Fruit fly (Drosophila melanogaster) whole organism, embryonic: ENCODE data around the gene Tomosyn.

Experiments
- Abd-B ChIP-seq: fragments of 200-800 bp; sonication (Bioruptor generic); optimal IDR thresholded peaks from 2 replicates; lab custom pipeline; 2018; ENCODE audit warnings: missing biosample characterization, mild to moderate bottlenecking, missing genetic modification characterization, moderate library complexity
- Atf3 ChIP-seq: fragments of 200-800 bp; sonication (Bioruptor generic); optimal IDR thresholded peaks from 3 replicates; lab custom pipeline; 2016; ENCODE audit warnings: missing biosample characterization, missing genetic modification characterization
- BtbVII ChIP-seq: fragments of 200-800 bp; sonication (Bioruptor generic); optimal IDR thresholded peaks from 3 replicates; lab custom pipeline; 2017; ENCODE audit warnings: missing biosample characterization, mild to moderate bottlenecking, missing genetic modification characterization
- C15 ChIP-seq: fragments of 200-800 bp; sonication (Bioruptor generic); IDR thresholded peaks from 3 replicates; pipeline ENCODE4 v1.3.6; 2022; ENCODE audit warnings: missing biosample characterization, missing genetic modification characterization
- CG12391 ChIP-seq: fragments of 200-800 bp; sonication (Bioruptor generic); optimal IDR thresholded peaks from 3 replicates; lab custom pipeline; 2018; ENCODE audit warnings: missing biosample characterization, mild to moderate bottlenecking, missing genetic modification characterization, moderate library complexity
- CG1529 ChIP-seq: fragments of 200-800 bp; sonication (Bioruptor generic); optimal IDR thresholded peaks from 3 replicates; lab custom pipeline; 2018; ENCODE audit warnings: missing biosample characterization, missing genetic modification characterization
- CG15479 ChIP-seq: fragments of 200-800 bp; sonication (Bioruptor generic); optimal IDR thresholded peaks from 3 replicates; lab custom pipeline; 2019; ENCODE audit warnings: missing biosample characterization, mild to moderate bottlenecking, missing genetic modification characterization, moderate library complexity
- CG1602 ChIP-seq: fragments of 200-800 bp; sonication (Bioruptor generic); optimal IDR thresholded peaks from 3 replicates; lab custom pipeline; 2016; ENCODE audit warnings: missing biosample characterization, missing genetic modification characterization
- CG17361 ChIP-seq: fragments of 200-800 bp; sonication (Bioruptor generic); IDR thresholded peaks from 3 replicates; pipeline ENCODE4 v1.3.6; 2022; ENCODE audit warnings: missing biosample characterization, missing genetic modification characterization
- CG1792 ChIP-seq: fragments of 200-800 bp; sonication (Bioruptor generic); optimal IDR thresholded peaks from 2 replicates; lab custom pipeline; 2016; ENCODE audit warnings: missing biosample characterization, missing genetic modification characterization
- CG18262 ChIP-seq: fragments of 200-800 bp; optimal IDR thresholded peaks from 3 replicates; lab custom pipeline; 2019; ENCODE audit warnings: missing biosample characterization, mild to moderate bottlenecking, missing genetic modification characterization, moderate library complexity
- CG2678 ChIP-seq: fragments of 200-800 bp; sonication (Bioruptor generic); optimal IDR thresholded peaks from 3 replicates; lab custom pipeline; 2019; ENCODE audit warnings: missing biosample characterization, mild to moderate bottlenecking, missing genetic modification characterization, moderate library complexity
- CG30020 ChIP-seq: fragments of 200-800 bp; optimal IDR thresholded peaks from 2 replicates; lab custom pipeline; 2019; ENCODE audit warnings: missing biosample characterization, mild to moderate bottlenecking, missing genetic modification characterization, moderate library complexity
- CG30431 ChIP-seq: fragments of 200-800 bp; sonication (Bioruptor generic); optimal IDR thresholded peaks from 2 replicates; lab custom pipeline; 2017; ENCODE audit warnings: missing biosample characterization, missing genetic modification characterization
- CG33213 ChIP-seq: fragments of 200-800 bp; sonication (Bioruptor generic); optimal IDR thresholded peaks from 3 replicates; lab custom pipeline; 2016; ENCODE audit warnings: missing biosample characterization, missing genetic modification characterization
- CG7987 ChIP-seq: fragments of 200-800 bp; sonication (Bioruptor generic); optimal IDR thresholded peaks from 2 replicates; lab custom pipeline; 2018; ENCODE audit warnings: missing biosample characterization, mild to moderate bottlenecking, missing genetic modification characterization, moderate library complexity
- CG8388 ChIP-seq: fragments of 200-800 bp; sonication (Bioruptor generic); optimal IDR thresholded peaks from 2 replicates; lab custom pipeline; 2019; ENCODE audit warnings: missing biosample characterization, mild to moderate bottlenecking, missing genetic modification characterization, moderate library complexity
- CG8765 ChIP-seq: fragments of 200-800 bp; sonication (Bioruptor generic); IDR thresholded peaks from 2 replicates; pipeline ENCODE4 v1.3.6; 2022; ENCODE audit warnings: missing biosample characterization, missing genetic modification characterization
- CTCF ChIP-seq: fragments of 200-800 bp; sonication (Bioruptor generic); optimal IDR thresholded peaks from 2 replicates; lab custom pipeline; 2017; ENCODE audit warnings: missing biosample characterization, mild to moderate bottlenecking, missing genetic modification characterization, moderate library complexity
- CoRest ChIP-seq: fragments of 200-800 bp; sonication (Bioruptor generic); optimal IDR thresholded peaks from 3 replicates; lab custom pipeline; 2018; ENCODE audit warnings: missing biosample characterization, mild to moderate bottlenecking, missing genetic modification characterization, moderate library complexity
- D19A ChIP-seq: fragments of 200-800 bp; optimal IDR thresholded peaks from 3 replicates; lab custom pipeline; 2019; ENCODE audit warnings: missing biosample characterization, mild to moderate bottlenecking, missing genetic modification characterization, moderate library complexity
- Dip2 ChIP-seq: fragments of 200-800 bp; sonication (Bioruptor generic); IDR thresholded peaks from 2 replicates; pipeline ENCODE4 v1.3.6; 2022; ENCODE audit warnings: missing biosample characterization, missing genetic modification characterization
- HHEX ChIP-seq: fragments of 200-800 bp; sonication (Bioruptor generic); optimal IDR thresholded peaks from 3 replicates; lab custom pipeline; 2017; ENCODE audit warnings: missing biosample characterization, mild to moderate bottlenecking, missing genetic modification characterization, missing genetic modification reagents
- Hr39 ChIP-seq: fragments of >200 bp; optimal IDR thresholded peaks from 2 replicates; lab custom pipeline; 2017
- MBD-R2 ChIP-seq: fragments of 200-800 bp; sonication (Bioruptor generic); IDR thresholded peaks from 2 replicates; pipeline ENCODE4 v1.3.6; 2022; ENCODE audit warnings: missing biosample characterization, missing genetic modification characterization
- Mad ChIP-seq: fragments of 200-800 bp; sonication (Bioruptor generic); optimal IDR thresholded peaks from 2 replicates; lab custom pipeline; 2016; ENCODE audit warnings: missing biosample characterization, missing genetic modification characterization
- Ravus ChIP-seq: fragments of 200-800 bp; sonication (Bioruptor generic); IDR thresholded peaks from 2 replicates; pipeline ENCODE4 v1.3.6; 2022; ENCODE audit warnings: missing biosample characterization, missing genetic modification characterization
- Spps ChIP-seq: fragments of 200-800 bp; sonication (Bioruptor generic); optimal IDR thresholded peaks from 2 replicates; lab custom pipeline; 2018; ENCODE audit warnings: missing biosample characterization, mild to moderate bottlenecking, missing genetic modification characterization
- Vsx1 ChIP-seq: fragments of 200-800 bp; sonication (Bioruptor generic); optimal IDR thresholded peaks from 2 replicates; lab custom pipeline; 2017; ENCODE audit warnings: missing biosample characterization, mild to moderate bottlenecking, missing genetic modification characterization, missing genetic modification reagents
- amos ChIP-seq: fragments of 200-800 bp; sonication (Bioruptor generic); IDR thresholded peaks from 2 replicates; pipeline ENCODE4 v1.3.6; 2022; ENCODE audit warnings: missing biosample characterization, missing genetic modification characterization; ENCODE audit not compliant: partially characterized antibody
- ap ChIP-seq: fragments of 200-800 bp; sonication (Bioruptor generic); IDR thresholded peaks from 2 replicates; pipeline ENCODE4 v1.3.6; 2022; ENCODE audit warnings: missing biosample characterization, missing genetic modification characterization
- crc ChIP-seq: fragments of 200-800 bp; sonication (Bioruptor generic); optimal IDR thresholded peaks from 2 replicates; lab custom pipeline; 2016; ENCODE audit warnings: missing biosample characterization, missing genetic modification characterization
- crol ChIP-seq: fragments of 200-800 bp; sonication (Bioruptor generic); IDR thresholded peaks from 2 replicates; pipeline ENCODE4 v1.3.6; 2022; ENCODE audit warnings: missing biosample characterization, missing genetic modification characterization
- dan ChIP-seq: fragments of 200-800 bp; sonication (Bioruptor generic); IDR thresholded peaks from 2 replicates; pipeline ENCODE4 v1.3.6; 2022; ENCODE audit warnings: missing biosample characterization, missing genetic modification characterization
- dm ChIP-seq: fragments of 200-800 bp; sonication (Bioruptor generic); optimal IDR thresholded peaks from 3 replicates; lab custom pipeline; 2016; ENCODE audit warnings: missing biosample characterization, missing genetic modification characterization
- gem ChIP-seq: fragments of 200-800 bp; sonication (Bioruptor generic); optimal IDR thresholded peaks from 2 replicates; lab custom pipeline; 2019; ENCODE audit warnings: missing biosample characterization, mild to moderate bottlenecking, missing genetic modification characterization, moderate library complexity
- gt ChIP-seq: fragments of 200-800 bp; sonication (Bioruptor generic); IDR thresholded peaks from 2 replicates; pipeline ENCODE4 v1.3.6; 2022; ENCODE audit warnings: missing biosample characterization, missing genetic modification characterization
- h ChIP-seq: fragments of >200 bp; optimal IDR thresholded peaks from 2 replicates; lab custom pipeline; 2017
- mirr ChIP-seq: fragments of 200-800 bp; sonication (Bioruptor generic); optimal IDR thresholded peaks from 3 replicates; lab custom pipeline; 2018; ENCODE audit warnings: missing biosample characterization, mild to moderate bottlenecking, missing genetic modification characterization
- mld ChIP-seq: fragments of 200-800 bp; sonication (Bioruptor generic); IDR thresholded peaks from 3 replicates; pipeline ENCODE4 v1.3.6; 2022; ENCODE audit warnings: missing biosample characterization, missing genetic modification characterization; ENCODE audit not compliant: partially characterized antibody
- nom ChIP-seq: fragments of 200-800 bp; sonication (Bioruptor generic); optimal IDR thresholded peaks from 2 replicates; lab custom pipeline; 2017; ENCODE audit warnings: missing biosample characterization, missing genetic modification characterization, mild to moderate bottlenecking, moderate library complexity, missing genetic modification reagents
- peb ChIP-seq: fragments of 200-800 bp; sonication (Bioruptor generic); IDR thresholded peaks from 2 replicates; pipeline ENCODE4 v1.3.6; 2022; ENCODE audit warnings: missing biosample characterization, missing genetic modification characterization
- prd ChIP-seq, 3 experiments: fragments of >200 bp in 2 of 3; fragments of 200-800 bp in 1 of 3; sonication (Bioruptor generic) in 1 of 3; optimal IDR thresholded peaks in 2 of 3; IDR thresholded peaks in 1 of 3; 2 replicates in 2 of 3; 3 replicates in 1 of 3; pipeline versions ENCODE4 v1.3.6 to Lab custom; 2017 to 2022; ENCODE audit warnings: missing biosample characterization in 1 of 3, missing genetic modification characterization in 1 of 3
- salm ChIP-seq: fragments of 200-800 bp; sonication (Bioruptor generic); optimal IDR thresholded peaks from 2 replicates; lab custom pipeline; 2018; ENCODE audit warnings: missing biosample characterization, mild to moderate bottlenecking, missing genetic modification characterization
- sd ChIP-seq: fragments of 200-800 bp; sonication (Bioruptor generic); optimal IDR thresholded peaks from 3 replicates; lab custom pipeline; 2018; ENCODE audit warnings: missing biosample characterization, mild to moderate bottlenecking, missing genetic modification characterization, moderate library complexity
- shn ChIP-seq: fragments of 200-800 bp; sonication (Bioruptor generic); optimal IDR thresholded peaks from 3 replicates; lab custom pipeline; 2016; ENCODE audit warnings: missing biosample characterization, missing genetic modification characterization
- sim ChIP-seq: fragments of 200-800 bp; sonication (Bioruptor generic); IDR thresholded peaks from 2 replicates; pipeline ENCODE4 v1.3.6; 2022; ENCODE audit warnings: missing biosample characterization, missing genetic modification characterization
- tx ChIP-seq: fragments of 200-800 bp; sonication (Bioruptor generic); optimal IDR thresholded peaks from 2 replicates; lab custom pipeline; 2016; ENCODE audit warnings: missing biosample characterization, missing genetic modification characterization
- vvl ChIP-seq: fragments of 200-800 bp; sonication (Bioruptor generic); IDR thresholded peaks from 2 replicates; pipeline ENCODE4 v1.3.6; 2022; ENCODE audit warnings: missing biosample characterization, missing genetic modification characterization
- zen ChIP-seq: fragments of 200-800 bp; sonication (Bioruptor generic); optimal IDR thresholded peaks from 3 replicates; lab custom pipeline; 2018; ENCODE audit warnings: missing biosample characterization, mild to moderate bottlenecking, missing genetic modification characterization, moderate library complexity

Tomosyn gene

DNA sequence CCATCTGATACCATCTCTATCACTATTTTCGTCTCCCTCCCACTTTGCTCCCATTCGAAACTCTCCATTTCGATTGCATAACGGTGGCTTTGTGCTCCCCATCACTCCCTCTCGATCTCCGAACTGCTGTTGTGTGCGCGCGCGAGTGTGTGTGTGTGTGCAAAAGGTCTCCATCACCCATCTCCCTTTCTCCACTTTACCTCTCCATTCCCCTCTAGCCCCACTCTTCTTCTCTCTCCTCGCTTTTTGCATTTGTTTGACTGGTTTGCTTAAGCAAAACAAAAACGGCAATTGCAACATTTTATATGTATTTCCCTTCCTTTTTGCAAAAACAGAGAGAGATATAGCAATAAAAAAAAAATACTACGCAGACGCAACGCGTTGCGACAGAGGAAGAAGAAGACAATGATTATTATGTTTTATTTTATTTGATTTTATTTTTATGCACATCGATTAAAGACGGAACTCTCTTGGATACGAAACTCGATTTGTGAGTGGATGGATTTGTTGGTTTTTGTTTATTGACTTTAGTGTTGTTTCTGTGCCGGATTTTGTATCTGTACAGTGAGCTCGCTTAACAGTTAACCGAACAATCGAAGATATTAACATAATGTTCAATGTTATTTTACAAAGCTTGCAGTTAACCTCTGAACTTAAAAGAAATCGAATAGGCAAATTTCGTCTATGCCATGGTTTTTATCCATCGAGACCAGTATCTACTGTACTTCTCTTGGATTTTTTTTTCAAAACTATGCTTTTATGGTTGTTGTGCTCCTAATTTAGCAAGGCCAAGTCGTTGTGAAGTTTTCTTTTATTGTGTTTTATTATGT lies 38.5 kb downstream of the Tomosyn start (continued):
- TF ChIP-seq salm (tag; lab: Kevin White, UChicago) (peak; percentile 3), CG30431 (peak; percentile 21), HHEX (peak; percentile 47), MBD-R2 (GFP tag; lab: Robert Waterston, UW) (peak; percentile 32; the same call in 1 of the 2 replicates), CG12391 (peak; percentile 64), Spps (tag; lab: Kevin White, UChicago) (no peak), Vsx1 (GFP tag; lab: Kevin White, UChicago) (no peak), h (lab: Kevin White, UChicago) (no peak), gt (GFP tag; lab: Robert Waterston, UW) (peak; percentile 36; the same call in 1 of the 2 replicates), gem (tag; lab: Kevin White, UChicago) (peak; percentile 78), CTCF (no peak), CG33213 (GFP tag; lab: Kevin White, UChicago) (peak; percentile 46), CG18262 (tag; lab: Kevin White, UChicago) (peak; percentile 51), C15 (no peak), ap (GFP tag; lab: Robert Waterston, UW) (peak; percentile 53), D19A (peak; percentile 38), CG1792 (GFP tag; lab: Kevin White, UChicago) (peak; percentile 36), Mad (GFP tag; lab: Kevin White, UChicago) (peak; percentile 38), mirr (GFP tag; lab: Kevin White, UChicago) (peak; percentile 45), crc (GFP tag; lab: Kevin White, UChicago) (peak; percentile 11), tx (GFP tag; lab: Kevin White, UChicago) (peak; percentile 42), CG15479 (no peak), zen (peak; percentile 14), mld (GFP tag; lab: Robert Waterston, UW) (no peak), dm (no peak), Abd-B (peak; percentile 36), nom (peak; percentile 90), CG30020 (tag; lab: Kevin White, UChicago) (no peak), Hr39 (lab: Kevin White, UChicago) (no peak), sd (tag; lab: Kevin White, UChicago) (peak; percentile 27), CG2678 (tag; lab: Kevin White, UChicago) (peak; percentile 77), vvl (GFP tag; lab: Robert Waterston, UW) (peak; percentile 77; the same call in 1 of the 2 replicates), CG8765 (GFP tag; lab: Robert Waterston, UW) (peak; percentile 48; the same call in 1 of the 2 replicates), peb (GFP tag; lab: Robert Waterston, UW) (no peak; the same call in 1 of the 2 replicates), prd (optimal IDR thresholded peaks at IDR 0.05; lab: Kevin White, UChicago) (no peak), prd (GFP tag; IDR thresholded peaks at IDR 0.05; lab: Robert Waterston, UW) (peak; percentile 81), CG1602 (GFP tag; lab: Kevin White, UChicago) (peak; percentile 42), dan (no peak), BtbVII (GFP tag; lab: Kevin White, UChicago) (peak; percentile 65), Atf3 (no peak), sim (no peak), Dip2 (GFP tag; lab: Robert Waterston, UW) (no peak), shn (GFP tag; lab: Kevin White, UChicago) (no peak), CG7987 (no peak), crol (GFP tag; lab: Robert Waterston, UW) (peak; percentile 76), CG8388 (GFP tag; lab: Kevin White, UChicago) (peak; percentile 41), CG17361 (GFP tag; lab: Robert Waterston, UW) (peak; percentile 67; the same call in 2 of the 3 replicates), amos (GFP tag; lab: Robert Waterston, UW) (no peak), CG1529 (GFP tag; lab: Kevin White, UChicago) (peak; percentile 17), CoRest (peak; percentile 77), Ravus (GFP tag; lab: Robert Waterston, UW) (peak; percentile 14; the same call in 1 of the 2 replicates)
